Worm (Caenorhabditis elegans) whole organism, early embryonic: ENCODE data around the gene F59F5.5.
A peak's percentile ranks its signal among the peaks of the same experiment; 100 is the strongest.

ENCODE experiments used
- B0310.2 ChIP-seq: sonication (generic microtip); optimal IDR thresholded peaks from 2 replicates; lab custom pipeline; 2016; ENCODE audit warnings: mild to moderate bottlenecking, missing genetic modification characterization, missing compliant biosample characterization
- F13C5.2 ChIP-seq: sonication (generic microtip); optimal IDR thresholded peaks from 2 replicates; lab custom pipeline; 2017; ENCODE audit warnings: mild to moderate bottlenecking, missing genetic modification characterization, inconsistent platforms, missing compliant biosample characterization
- ama-1 ChIP-seq: fragments of 150-350 bp; optimal IDR thresholded peaks from 2 replicates; lab custom pipeline; 2014
- ceh-36 ChIP-seq: sonication (generic microtip); optimal IDR thresholded peaks from 2 replicates; lab custom pipeline; 2016; ENCODE audit warnings: missing genetic modification characterization, inconsistent platforms, missing compliant biosample characterization
- ets-7 ChIP-seq: sonication (generic microtip); optimal IDR thresholded peaks from 2 replicates; lab custom pipeline; 2016; ENCODE audit warnings: missing genotype, missing genetic modification characterization, missing compliant biosample characterization
- flt-1 ChIP-seq: fragments of 200-800 bp; sonication (Bioruptor generic); IDR thresholded peaks from 2 replicates; pipeline ENCODE4 v1.3.6; 2022; ENCODE audit warnings: missing genetic modification characterization, missing compliant biosample characterization
- hmbx-1 ChIP-seq: sonication (generic microtip); optimal IDR thresholded peaks from 2 replicates; lab custom pipeline; 2016; ENCODE audit warnings: mild to moderate bottlenecking, missing genetic modification characterization, missing compliant biosample characterization
- hmg-4 ChIP-seq: fragments of 200-800 bp; sonication (Bioruptor generic); optimal IDR thresholded peaks from 2 replicates; lab custom pipeline; 2018; ENCODE audit warnings: mild to moderate bottlenecking, missing genetic modification characterization, missing compliant biosample characterization
- hnd-1 ChIP-seq: sonication (generic microtip); optimal IDR thresholded peaks from 2 replicates; lab custom pipeline; 2016; ENCODE audit warnings: missing genetic modification characterization, missing compliant biosample characterization
- scrt-1 ChIP-seq: fragments of 200-800 bp; sonication (Bioruptor generic); IDR thresholded peaks from 2 replicates; pipeline ENCODE4 v1.3.6; 2022; ENCODE audit warnings: missing genetic modification characterization, missing compliant biosample characterization
- sea-1 ChIP-seq: fragments of 200-800 bp; sonication (Bioruptor generic); conservative IDR thresholded peaks from 2 replicates; pipeline ENCODE4 v1.3.6; 2022; ENCODE audit warnings: missing genetic modification characterization, missing compliant biosample characterization
- tbx-11 ChIP-seq: fragments of 200-800 bp; sonication (Bioruptor generic); IDR thresholded peaks from 2 replicates; pipeline ENCODE4 v1.3.6; 2022; ENCODE audit warnings: missing genetic modification characterization, missing compliant biosample characterization
- tbx-37 ChIP-seq: fragments of 200-800 bp; sonication (Bioruptor generic); conservative IDR thresholded peaks from 2 replicates; pipeline ENCODE4 v1.3.6; 2022; ENCODE audit warnings: missing genetic modification reagents, missing genetic modification characterization, missing compliant biosample characterization
- tra-4 ChIP-seq: sonication (generic microtip); optimal IDR thresholded peaks from 2 replicates; lab custom pipeline; 2017; ENCODE audit warnings: missing genetic modification characterization, missing compliant biosample characterization

ce11 chrX:10597554-10598191, 51.9 kb downstream of the F59F5.5 start:
- TF ChIP-seq tra-4 (tag; lab: Kevin White, UChicago) (no peak), ama-1 (lab: Kevin White, UChicago) (no peak), B0310.2 (peak; percentile 33), scrt-1 (GFP tag; lab: Robert Waterston, UW) (no peak), tbx-37 (no peak), ets-7 (tag; lab: Kevin White, UChicago) (no peak), F13C5.2 (tag; lab: Kevin White, UChicago) (peak; percentile 45), ceh-36 (no peak), sea-1 (GFP tag; lab: Robert Waterston, UW) (no peak), hmg-4 (GFP tag; lab: Kevin White, UChicago) (peak; percentile 67), flt-1 (GFP tag; lab: Robert Waterston, UW) (no peak), hmbx-1 (tag; lab: Kevin White, UChicago) (no peak), tbx-11 (GFP tag; lab: Robert Waterston, UW) (no peak), hnd-1 (no peak)
